Worm (Caenorhabditis elegans): Measurements from ENCODE around the gene dli-1.

The dli-1 gene

ce11 chrIV:13075625-13076252, 22.9 kb downstream of the dli-1 start:
- TF ChIP-seq nhr-71 (tag; optimal IDR thresholded peaks at IDR 0.05) (peak; percentile 63), pax-3 (tag; optimal IDR thresholded peaks at IDR 0.05) (no peak), nhr-77 (tag; optimal IDR thresholded peaks at IDR 0.05) (no peak), grh-1 (GFP tag; IDR thresholded peaks at IDR 0.05) (0 out of 2 replicates have a peak, but pooled peaks have one; percentile 8), unc-98 (GFP tag; IDR thresholded peaks at IDR 0.05) (no peak), ztf-4 (tag; optimal IDR thresholded peaks at IDR 0.05) (peak; percentile 3), nhr-90 (tag; optimal IDR thresholded peaks at IDR 0.05; ENCODE audit: poor library complexity) (peak; percentile 38), nhr-19 (GFP tag; conservative IDR thresholded peaks at IDR 0.05) (peak; percentile 34; the same call in 1 of the 2 replicates), nhr-20 (tag; optimal IDR thresholded peaks at IDR 0.05) (peak; percentile 65), C04F5.9 (tag; optimal IDR thresholded peaks at IDR 0.05) (no peak), nhr-85 (tag) (peak; percentile 93), elt-3 (tag; optimal IDR thresholded peaks at IDR 0.05) (peak in 4 of 6 experiments; percentile 14 to 67 (median 36)), lin-14 (GFP tag; optimal IDR thresholded peaks at IDR 0.05) (peak; percentile 71), snpc-4 (tag; optimal IDR thresholded peaks at IDR 0.05) (no peak), snu-23 (GFP tag; optimal IDR thresholded peaks at IDR 0.05) (peak; percentile 42), mef-2 (tag; optimal IDR thresholded peaks at IDR 0.05) (no peak), ceh-82 (tag; optimal IDR thresholded peaks at IDR 0.05) (no peak), fkh-4 (tag; optimal IDR thresholded peaks at IDR 0.05; ENCODE audit: borderline replicate concordance) (no peak), unc-86 (tag; optimal IDR thresholded peaks at IDR 0.05) (no peak), skn-1 (tag; optimal IDR thresholded peaks at IDR 0.05) (no peak), fkh-8 (tag; optimal IDR thresholded peaks at IDR 0.05) (no peak), sptf-1 (tag; optimal IDR thresholded peaks at IDR 0.05) (no peak), blmp-1 (tag; optimal IDR thresholded peaks at IDR 0.05) (peak; percentile 69), lin-35 (GFP tag; optimal IDR thresholded peaks at IDR 0.05) (peak in 1 of 2 experiments; percentile 45), mdl-1 (tag; optimal IDR thresholded peaks at IDR 0.05) (peak in 1 of 2 experiments; percentile 32), dpl-1 (GFP tag; optimal IDR thresholded peaks at IDR 0.05) (peak in 1 of 3 experiments; percentile 3)

DNA sequence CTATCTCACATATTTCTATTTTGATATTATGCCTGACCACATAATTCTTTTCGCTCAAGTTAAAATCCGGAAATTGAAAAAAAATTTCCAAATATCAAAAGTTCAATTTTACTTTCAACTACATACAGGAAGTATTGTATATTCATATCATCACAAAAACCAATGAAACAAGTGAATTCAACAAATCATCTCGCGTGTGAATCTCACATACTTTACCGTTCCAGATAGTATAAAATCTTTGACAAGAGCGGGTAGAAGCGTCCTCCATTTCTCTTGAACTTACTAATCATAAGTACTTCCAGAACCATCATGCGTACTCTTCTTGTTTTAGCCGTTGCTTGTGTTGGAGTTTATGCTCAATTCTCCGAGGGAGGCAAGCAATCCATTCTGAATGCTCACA, 27.1 kb downstream of the dli-1 start, which contains the start of gene scl-8:
Gene scl-8, plus strand, starts transcription at position 301 of the 400 bp plus-strand sequence.
- TF ChIP-seq nhr-90 (tag; optimal IDR thresholded peaks at IDR 0.05; ENCODE audit: poor library complexity) (no peak), C34B4.2 (tag; optimal IDR thresholded peaks at IDR 0.05) (no peak), zag-1 (tag; optimal IDR thresholded peaks at IDR 0.05) (no peak), pax-3 (tag; optimal IDR thresholded peaks at IDR 0.05) (no peak), zip-4 (GFP tag; optimal IDR thresholded peaks at IDR 0.05) (no peak)

- no peak for TF ChIP-seq C04F5.9 (tag; optimal IDR thresholded peaks at IDR 0.05)
- no peak for TF ChIP-seq irx-1 (tag; optimal IDR thresholded peaks at IDR 0.05)
- no peak for TF ChIP-seq lin-35 (GFP tag; optimal IDR thresholded peaks at IDR 0.05)
- no peak for TF ChIP-seq ceh-88 (GFP tag; IDR thresholded peaks at IDR 0.05)
- no peak for TF ChIP-seq skn-1 (tag; optimal IDR thresholded peaks at IDR 0.05)
- no peak for TF ChIP-seq nhr-237 (tag; optimal IDR thresholded peaks at IDR 0.05)
- no peak for TF ChIP-seq fkh-4 (tag; optimal IDR thresholded peaks at IDR 0.05; ENCODE audit: borderline replicate concordance)
- TF ChIP-seq lsy-2 (tag; optimal IDR thresholded peaks at IDR 0.05): no peak
- no peak for TF ChIP-seq nhr-85 (tag)
- TF ChIP-seq ztf-4 (tag; optimal IDR thresholded peaks at IDR 0.05): no peak
- TF ChIP-seq hlh-17 (GFP tag; optimal IDR thresholded peaks at IDR 0.05; ENCODE audit: borderline replicate concordance): no peak
- TF ChIP-seq mef-2 (tag; optimal IDR thresholded peaks at IDR 0.05): no peak
- TF ChIP-seq fkh-10 (GFP tag; optimal IDR thresholded peaks at IDR 0.05): no peak
- no peak for TF ChIP-seq snu-23 (GFP tag; optimal IDR thresholded peaks at IDR 0.05)
- no peak for TF ChIP-seq rnt-1 (tag; optimal IDR thresholded peaks at IDR 0.05)
Observed at ce11 chrIV:13070142-13070541, 28.4 kb downstream of the dli-1 start, which contains the start of gene scl-7. Gene scl-7 (plus strand): TSS chrIV:13070442.

Measured in whole organism, L1 larva.